Fruit fly (Drosophila melanogaster): ENCODE data around the gene bnk.

The bnk gene

DNA sequence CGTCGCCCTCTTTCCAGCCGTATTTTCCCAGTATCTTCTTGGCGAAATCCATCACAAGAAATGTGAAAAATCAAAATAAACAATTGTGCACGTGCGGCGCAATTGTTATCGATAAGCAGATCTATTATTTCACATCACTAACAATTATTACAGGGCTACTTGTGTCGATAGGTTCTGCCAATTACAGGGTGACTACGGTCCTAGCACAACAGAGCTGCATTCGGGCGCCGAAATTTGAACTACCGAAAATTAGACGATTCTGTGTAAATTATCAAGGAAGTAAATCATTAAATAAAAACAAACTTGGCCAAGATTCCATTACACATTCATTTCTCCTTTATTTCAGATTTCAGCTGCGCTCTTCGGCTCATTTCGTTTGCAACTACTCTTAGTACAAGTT lies 22.7 kb downstream of the bnk start, which contains the start of gene CG15561 (continued):
- no peak for TF ChIP-seq toy (GFP tag; IDR thresholded peaks at IDR 0.05)
- no peak for TF ChIP-seq Adf1 (GFP tag; IDR thresholded peaks at IDR 0.05)
- TF ChIP-seq nerfin-1 (tag; optimal IDR thresholded peaks at IDR 0.05) = peak; percentile 51
- no peak for TF ChIP-seq stc (GFP tag; IDR thresholded peaks at IDR 0.05)
- no peak for TF ChIP-seq Asciz (GFP tag; optimal IDR thresholded peaks at IDR 0.05)
- no peak for TF ChIP-seq run (tag; optimal IDR thresholded peaks at IDR 0.05)
- peak; percentile 48 for TF ChIP-seq pb (GFP tag; optimal IDR thresholded peaks at IDR 0.05)
- TF ChIP-seq CG11247 (GFP tag; IDR thresholded peaks at IDR 0.05) = no peak
- no peak for TF ChIP-seq CG13123 (GFP tag; optimal IDR thresholded peaks at IDR 0.05)
- TF ChIP-seq Hsf (GFP tag; optimal IDR thresholded peaks at IDR 0.05) = peak; percentile 30
- peak; percentile 49 for TF ChIP-seq CG1233 (GFP tag; optimal IDR thresholded peaks at IDR 0.05)
- TF ChIP-seq Bgb (GFP tag; IDR thresholded peaks at IDR 0.05; ENCODE audit: partially characterized antibody) = no peak
- TF ChIP-seq Aef1 (GFP tag; IDR thresholded peaks at IDR 0.05) = no peak
- peak; percentile 55 for TF ChIP-seq Dad (GFP tag; optimal IDR thresholded peaks at IDR 0.05)
- peak; percentile 31 for TF ChIP-seq CG10431 (GFP tag; optimal IDR thresholded peaks at IDR 0.05)
- no peak for TF ChIP-seq peb (GFP tag; IDR thresholded peaks at IDR 0.05)
- TF ChIP-seq zfh2 (GFP tag; optimal IDR thresholded peaks at IDR 0.05) = peak; percentile 35
- peak; percentile 67 for TF ChIP-seq Hmr (GFP tag; optimal IDR thresholded peaks at IDR 0.05)
- no peak for TF ChIP-seq CG5953 (GFP tag; IDR thresholded peaks at IDR 0.05)
- no peak for TF ChIP-seq Tbp (GFP tag; optimal IDR thresholded peaks at IDR 0.05)
- peak; percentile 75 for TF ChIP-seq CG33213 (GFP tag; optimal IDR thresholded peaks at IDR 0.05)
- TF ChIP-seq Stat92E (GFP tag; optimal IDR thresholded peaks at IDR 0.05) = peak in 1 of 3 experiments; percentile 31
- peak; percentile 43 for TF ChIP-seq zen (tag; optimal IDR thresholded peaks at IDR 0.05)
- TF ChIP-seq Myb (GFP tag; optimal IDR thresholded peaks at IDR 0.05) = peak; percentile 56
- no peak for TF ChIP-seq CG31388 (GFP tag; optimal IDR thresholded peaks at IDR 0.05)
- peak; percentile 100 for TF ChIP-seq CG6254 (GFP tag; optimal IDR thresholded peaks at IDR 0.05)
- TF ChIP-seq CG18011 (GFP tag; optimal IDR thresholded peaks at IDR 0.05) = peak; percentile 0
- no peak for TF ChIP-seq sna (GFP tag; IDR thresholded peaks at IDR 0.05; ENCODE audit: partially characterized antibody)
- no peak for TF ChIP-seq Taf1 (GFP tag; IDR thresholded peaks at IDR 0.05)
- peak; percentile 5 for TF ChIP-seq fd3F (GFP tag; optimal IDR thresholded peaks at IDR 0.05)
- peak; percentile 9 for TF ChIP-seq CG10147 (GFP tag; optimal IDR thresholded peaks at IDR 0.05)
- no peak for TF ChIP-seq CG3065 (GFP tag; optimal IDR thresholded peaks at IDR 0.05)
- TF ChIP-seq nerfin-2 (GFP tag; IDR thresholded peaks at IDR 0.05; ENCODE audit: partially characterized antibody) = no peak
- TF ChIP-seq org-1 (GFP tag; optimal IDR thresholded peaks at IDR 0.05) = peak; percentile 7
- TF ChIP-seq CG30403 (GFP tag; optimal IDR thresholded peaks at IDR 0.05) = peak; percentile 44
- peak; percentile 7 for TF ChIP-seq D19B (GFP tag; optimal IDR thresholded peaks at IDR 0.05)
- TF ChIP-seq CG2202 (tag; optimal IDR thresholded peaks at IDR 0.05) = peak; percentile 23
- TF ChIP-seq jing (GFP tag; optimal IDR thresholded peaks at IDR 0.05) = no peak
- no peak for TF ChIP-seq CG7556 (GFP tag; optimal IDR thresholded peaks at IDR 0.05)
- peak; percentile 56 for TF ChIP-seq Fer1 (GFP tag; optimal IDR thresholded peaks at IDR 0.05)
- TF ChIP-seq aop (GFP tag; IDR thresholded peaks at IDR 0.05) = no peak
- peak; percentile 96 for TF ChIP-seq dm (GFP tag; optimal IDR thresholded peaks at IDR 0.05)
- no peak for TF ChIP-seq unpg (GFP tag; optimal IDR thresholded peaks at IDR 0.05)
- TF ChIP-seq CG18262 (tag; optimal IDR thresholded peaks at IDR 0.05) = no peak
- TF ChIP-seq tin (GFP tag; optimal IDR thresholded peaks at IDR 0.05) = peak; percentile 46
- peak; percentile 58 for TF ChIP-seq CG2712 (tag; optimal IDR thresholded peaks at IDR 0.05)
- peak; percentile 94 for TF ChIP-seq Med (GFP tag)
- peak; percentile 32 for TF ChIP-seq CG7786 (GFP tag; optimal IDR thresholded peaks at IDR 0.05)
- peak; percentile 51 for TF ChIP-seq CG14710 (tag; optimal IDR thresholded peaks at IDR 0.05)
- TF ChIP-seq CrebB (tag; optimal IDR thresholded peaks at IDR 0.05) = peak; percentile 64
- peak; percentile 37 for TF ChIP-seq CG17359 (tag; optimal IDR thresholded peaks at IDR 0.05)
